Worm (Caenorhabditis elegans) whole organism, dauer: ENCODE measurements around the gene Y51A2B.4.
"Not testable (repeated sequence)": the region's sequence is repeated elsewhere in the genome, so short reads cannot be mapped to it uniquely, and the experiment has no call there.

Source experiments
- unc-62 ChIP-seq: sonication (generic microtip); optimal IDR thresholded peaks from 2 replicates; lab custom pipeline; 2017; ENCODE audit warnings: missing biosample characterization, missing genetic modification reagents, missing genetic modification characterization

Y51A2B.4 gene

ce11 chrV:18389046-18389445, at the start of gene Y51A2B.4, which contains the start of gene Y51A2B.5:
Y51A2B.4 (minus strand) TSS chrV:18389146.
Y51A2B.5 (plus strand) TSS chrV:18389277.
- no peak for TF ChIP-seq unc-62 (GFP tag; lab: Kevin White, UChicago)

ce11 chrV:18438081-18438480, 49.1 kb upstream of the Y51A2B.4 start, which contains the start of gene ZK262.8:
ZK262.8 (plus strand) TSS chrV:18438381.
- TF ChIP-seq unc-62 (GFP tag; lab: Kevin White, UChicago) = no peak

ce11 chrV:18434961-18435360, 46.0 kb upstream of the Y51A2B.4 start, which contains the start of gene ZK262.20:
ZK262.20 (minus strand) TSS chrV:18435061.
- TF ChIP-seq unc-62 (GFP tag; lab: Kevin White, UChicago) = no peak

DNA sequence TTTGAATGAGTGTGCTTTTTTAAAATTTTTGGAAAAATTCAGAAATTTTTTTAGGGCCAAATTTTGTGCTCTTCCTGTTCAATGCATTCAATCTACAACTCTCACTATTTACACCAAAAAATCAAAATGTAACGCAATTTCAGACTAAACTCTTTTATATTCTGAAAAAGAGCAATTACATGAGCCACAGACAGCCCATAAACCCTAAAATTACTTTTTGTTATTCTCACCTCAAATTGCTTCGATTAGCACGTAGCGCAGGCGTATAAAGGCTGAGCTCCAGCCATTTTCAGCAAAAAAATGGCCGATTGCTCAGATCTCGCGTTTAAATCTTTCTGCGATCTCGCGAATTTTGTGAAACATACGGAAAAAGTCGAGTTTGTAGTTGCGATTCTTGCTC, 42.5 kb upstream of the Y51A2B.4 start, which contains the start of gene srw-82:
srw-82 (plus strand) TSS at position 301 of the 400 bp plus-strand sequence.
- TF ChIP-seq unc-62 (GFP tag; lab: Kevin White, UChicago) = no peak

ce11 chrV:18430826-18431225, 41.9 kb upstream of the Y51A2B.4 start:
- no peak for TF ChIP-seq unc-62 (GFP tag; lab: Kevin White, UChicago)

DNA sequence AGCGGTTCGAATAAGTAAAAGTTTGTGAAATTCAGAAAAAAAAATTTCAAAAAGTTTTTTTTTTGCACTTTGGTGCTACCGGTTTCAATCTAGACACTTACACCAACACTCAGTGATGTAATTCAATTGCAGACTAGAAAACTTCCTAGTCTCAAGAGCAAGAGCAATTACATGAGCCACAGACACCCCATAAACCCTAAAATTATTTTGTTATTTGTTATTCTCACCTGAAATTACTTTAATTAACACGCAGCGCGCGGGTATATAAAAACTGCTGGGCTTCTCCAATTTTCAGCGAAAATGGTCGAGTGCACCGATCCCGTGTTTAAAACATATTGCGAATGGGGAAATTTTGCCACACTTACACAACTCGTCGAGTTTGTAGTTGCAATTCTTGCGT, 37.3 kb upstream of the Y51A2B.4 start, which contains the start of gene srw-83:
srw-83 (plus strand) TSS at position 301 of the 400 bp plus-strand sequence.
- no peak for TF ChIP-seq unc-62 (GFP tag; lab: Kevin White, UChicago)

- no peak for TF ChIP-seq unc-62 (GFP tag; lab: Kevin White, UChicago)
Measured at ce11 chrV:18425544-18425943, 36.6 kb upstream of the Y51A2B.4 start, which contains the start of gene ZK262.19. ZK262.19 (minus strand) TSS chrV:18425644.

DNA sequence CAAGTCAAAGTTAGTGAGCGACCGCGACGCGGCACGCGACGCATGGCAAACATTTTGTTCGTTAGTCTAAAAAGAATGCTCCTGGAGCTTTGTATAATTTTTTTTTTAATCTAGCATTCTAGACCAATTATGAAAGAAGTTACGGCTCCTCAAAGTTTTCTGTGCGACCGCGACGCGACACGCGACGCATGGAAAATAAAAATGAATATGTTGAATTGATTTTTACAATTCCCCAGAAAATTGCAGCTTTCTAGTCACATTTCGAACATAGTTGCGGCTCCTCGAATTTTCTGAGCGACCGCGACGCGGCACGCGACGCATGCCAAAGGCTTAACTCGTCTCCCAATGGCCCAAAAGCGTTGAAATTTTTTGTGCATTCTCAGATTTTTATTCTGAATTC, 35.5 kb upstream of the Y51A2B.4 start, which contains the start of gene ZK262.4:
ZK262.4 (minus strand) TSS at position 101 of the 400 bp plus-strand sequence.
- TF ChIP-seq unc-62 (GFP tag; lab: Kevin White, UChicago) = no peak

DNA sequence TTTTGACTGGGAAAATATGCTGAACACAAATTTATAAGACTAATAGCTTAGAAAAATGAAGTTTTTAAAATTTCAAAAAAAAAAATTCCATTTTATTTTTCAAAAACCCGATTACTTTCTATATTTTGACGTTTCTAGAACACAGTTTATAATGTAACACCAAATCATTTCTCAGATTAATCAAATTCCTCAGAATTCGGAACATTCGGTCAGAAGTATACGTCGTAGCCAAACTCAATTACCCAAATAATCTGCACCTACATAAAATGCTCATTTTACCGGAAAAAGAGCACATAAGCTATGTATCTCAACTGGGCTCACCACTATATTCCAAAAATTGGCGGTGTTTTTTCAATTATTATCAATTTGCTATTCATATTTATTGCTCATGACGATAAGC, 31.9 kb upstream of the Y51A2B.4 start, which contains the start of gene srj-26:
srj-26 (plus strand) TSS at position 301 of the 400 bp plus-strand sequence.
- TF ChIP-seq unc-62 (GFP tag; lab: Kevin White, UChicago) = no peak

DNA sequence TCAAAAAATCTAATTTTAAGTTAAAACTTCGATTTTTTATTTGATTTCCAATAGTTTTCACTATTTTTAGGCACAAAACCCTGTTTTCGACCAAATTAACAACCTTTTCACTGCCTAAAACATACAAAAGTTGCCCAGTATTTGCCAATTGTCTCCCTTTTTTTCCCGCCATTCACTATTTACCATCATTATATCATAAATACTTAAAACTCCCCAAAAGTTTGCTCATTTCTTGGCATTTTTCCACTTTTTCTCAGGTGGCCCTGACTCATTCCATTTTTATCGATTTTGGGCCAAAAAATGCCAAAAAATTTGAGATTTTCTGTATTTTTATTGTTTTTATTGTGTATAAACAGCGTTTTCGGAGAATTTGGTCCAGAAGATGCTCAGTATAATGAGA, 25.1 kb upstream of the Y51A2B.4 start, which contains the start of gene txt-8:
txt-8 (plus strand) TSS at position 301 of the 400 bp plus-strand sequence.
- TF ChIP-seq unc-62 (GFP tag; lab: Kevin White, UChicago) = no peak

- TF ChIP-seq unc-62 (GFP tag; lab: Kevin White, UChicago) = no peak
Measured at ce11 chrV:18412887-18413286, 23.9 kb upstream of the Y51A2B.4 start, which contains the start of gene ZK262.2. ZK262.2 (minus strand) TSS chrV:18412987.

DNA sequence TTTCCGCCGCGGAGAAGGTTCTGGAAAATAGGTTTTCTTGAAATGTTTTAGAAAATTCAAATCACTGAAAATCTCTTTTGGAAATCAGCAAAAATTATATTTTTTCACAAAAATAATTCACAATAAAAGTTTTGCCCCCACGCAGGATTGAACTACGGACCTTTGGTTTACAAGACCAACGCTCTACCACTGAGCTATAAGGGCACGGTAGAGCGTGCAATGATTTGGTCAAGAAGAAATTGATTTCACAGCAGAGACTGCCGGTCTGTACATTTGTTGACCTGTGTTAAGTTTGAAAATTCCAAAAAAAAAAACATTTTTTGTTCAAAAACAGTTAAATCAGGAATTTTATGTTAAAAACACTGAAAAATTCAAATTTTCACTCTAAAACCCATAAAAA, 23.4 kb upstream of the Y51A2B.4 start:
- TF ChIP-seq unc-62 (GFP tag; lab: Kevin White, UChicago) = no peak

- no peak for TF ChIP-seq unc-62 (GFP tag; lab: Kevin White, UChicago)
Measured at ce11 chrV:18410142-18410541, 21.2 kb upstream of the Y51A2B.4 start, which contains the start of gene srh-207. srh-207 (minus strand) TSS chrV:18410242.

ce11 chrV:18404767-18405166, 15.8 kb upstream of the Y51A2B.4 start, which contains the start of gene srh-209:
srh-209 (minus strand) TSS chrV:18404867.
- not testable (repeated sequence) for TF ChIP-seq unc-62 (GFP tag; lab: Kevin White, UChicago)

DNA sequence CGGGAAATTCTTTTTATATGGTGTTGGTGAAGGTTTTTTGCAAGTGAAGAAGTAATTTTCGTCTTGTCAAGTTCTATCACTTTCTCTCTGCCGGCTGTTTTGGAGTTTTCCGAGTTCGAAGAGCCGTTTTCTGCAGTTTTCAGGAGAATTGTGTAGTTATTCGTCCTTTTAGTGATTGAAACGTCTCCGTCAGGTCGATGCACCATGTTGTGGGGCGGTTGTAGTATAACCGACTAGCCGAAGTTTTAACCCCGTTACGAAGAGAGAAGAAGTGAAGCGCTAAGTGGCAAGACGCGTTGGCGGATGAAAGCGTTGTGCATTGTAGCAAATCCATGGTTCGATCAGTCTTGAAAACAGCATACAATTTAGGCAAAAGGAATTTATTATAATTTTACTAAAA, 13.8 kb upstream of the Y51A2B.4 start:
- no peak for TF ChIP-seq unc-62 (GFP tag; lab: Kevin White, UChicago)

ce11 chrV:18397814-18398213, 8.9 kb upstream of the Y51A2B.4 start, which contains the start of gene Y51A2B.16:
Y51A2B.16 (minus strand) TSS chrV:18397914.
- no peak for TF ChIP-seq unc-62 (GFP tag; lab: Kevin White, UChicago)

DNA sequence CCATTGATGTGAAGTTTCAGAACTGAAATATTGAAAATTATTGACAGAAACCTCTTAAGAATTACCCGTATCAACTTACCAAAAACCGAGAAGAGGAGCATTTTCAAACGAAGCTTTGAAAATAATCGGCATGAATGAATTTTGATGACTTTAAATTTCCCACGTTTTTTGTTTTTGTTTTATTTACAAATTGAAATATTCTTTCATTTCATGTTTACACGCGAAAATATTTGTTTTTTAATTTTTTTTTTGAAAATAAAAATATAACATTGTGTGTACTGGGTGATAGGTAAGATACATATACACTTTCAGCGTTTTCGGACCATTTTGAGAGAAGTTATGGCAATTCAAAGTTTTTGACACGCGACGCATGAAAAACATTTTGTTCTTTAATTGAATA, 6.7 kb upstream of the Y51A2B.4 start, which contains the start of gene Y51A2B.9:
Y51A2B.9 (minus strand) TSS at position 101 of the 400 bp plus-strand sequence.
- no peak for TF ChIP-seq unc-62 (GFP tag; lab: Kevin White, UChicago)
